Fruit fly (Drosophila melanogaster) Kc167 (cell line): ENCODE results near the gene tweek.

Experiments
- Myc ChIP-seq: fragments of >200 bp; optimal IDR thresholded peaks from 2 replicates; lab custom pipeline; 2017; ENCODE audit warnings: missing external identifiers
- Sin3A ChIP-seq: fragments of >200 bp; optimal IDR thresholded peaks from 2 replicates; lab custom pipeline; 2018; ENCODE audit warnings: missing external identifiers
- h ChIP-seq: fragments of >200 bp; optimal IDR thresholded peaks from 3 replicates; lab custom pipeline; 2018; ENCODE audit warnings: missing external identifiers
- insv ChIP-seq: fragments of >200 bp; optimal IDR thresholded peaks from 3 replicates; lab custom pipeline; 2018; ENCODE audit warnings: missing external identifiers
- psq ChIP-seq: fragments of >200 bp; optimal IDR thresholded peaks from 2 replicates; lab custom pipeline; 2017; ENCODE audit warnings: missing external identifiers
- ttk ChIP-seq: sonication (Bioruptor generic); optimal IDR thresholded peaks from 2 replicates; lab custom pipeline; 2017; ENCODE audit warnings: missing external identifiers

dm6 chr2L:16876555-16876954, 11.7 kb upstream of the tweek start:
- TF ChIP-seq psq = no peak
- TF ChIP-seq Sin3A (lab: Kevin White, UChicago) = no peak
- no peak for TF ChIP-seq Myc (lab: Kevin White, UChicago)
- TF ChIP-seq h = no peak
- no peak for TF ChIP-seq ttk
- TF ChIP-seq insv (lab: Kevin White, UChicago) = no peak
